Worm (Caenorhabditis elegans): ENCODE measurements around the gene uvs-1.

- TF ChIP-seq mdl-1 (tag; optimal IDR thresholded peaks at IDR 0.05) (no peak), sma-9 (GFP tag; optimal IDR thresholded peaks at IDR 0.05) (no peak), sma-9 (tag; optimal IDR thresholded peaks at IDR 0.05) (no peak), ceh-16 (tag; optimal IDR thresholded peaks at IDR 0.05) (no peak), Y55F3AM.14 (GFP tag; optimal IDR thresholded peaks at IDR 0.05) (no peak), elt-3 (tag; optimal IDR thresholded peaks at IDR 0.05) (no peak), lsy-2 (tag; optimal IDR thresholded peaks at IDR 0.05) (no peak)
These were observed 2.6 kb upstream of the uvs-1 start for ce11 chrV:7806629-7807028.
